Fruit fly (Drosophila melanogaster) whole organism, embryonic: ENCODE results near the gene Mgat4b.
A peak's percentile ranks its signal among the peaks of the same experiment; 100 is the strongest.

Experiments
- Bdp1 ChIP-seq: fragments of 200-800 bp; sonication (Bioruptor generic); optimal IDR thresholded peaks from 3 replicates; lab custom pipeline; 2016; ENCODE audit warnings: missing biosample characterization, missing genetic modification characterization
- BtbVII ChIP-seq: fragments of 200-800 bp; sonication (Bioruptor generic); optimal IDR thresholded peaks from 3 replicates; lab custom pipeline; 2017; ENCODE audit warnings: missing biosample characterization, mild to moderate bottlenecking, missing genetic modification characterization
- CG11085 ChIP-seq: fragments of 200-800 bp; sonication (Bioruptor generic); IDR thresholded peaks from 2 replicates; pipeline ENCODE4 v1.3.6; 2022; ENCODE audit warnings: missing biosample characterization, missing genetic modification characterization
- CG12104 ChIP-seq: fragments of 200-800 bp; sonication (Bioruptor generic); optimal IDR thresholded peaks from 3 replicates; lab custom pipeline; 2016; ENCODE audit warnings: missing biosample characterization, missing genetic modification characterization
- CG1233 ChIP-seq: fragments of 200-800 bp; sonication (Bioruptor generic); optimal IDR thresholded peaks from 4 replicates; lab custom pipeline; 2018; ENCODE audit warnings: missing biosample characterization, mild to moderate bottlenecking, missing genetic modification characterization
- CG13296 ChIP-seq: fragments of 200-800 bp; sonication (Bioruptor generic); optimal IDR thresholded peaks from 3 replicates; lab custom pipeline; 2018; ENCODE audit warnings: missing biosample characterization, mild to moderate bottlenecking, missing genetic modification characterization
- CG1647 ChIP-seq: fragments of 200-800 bp; sonication (Bioruptor generic); optimal IDR thresholded peaks from 3 replicates; lab custom pipeline; 2016; ENCODE audit warnings: missing biosample characterization, missing genetic modification characterization
- CG2199 ChIP-seq: fragments of 200-800 bp; sonication (Bioruptor generic); IDR thresholded peaks from 3 replicates; pipeline ENCODE4 v1.3.6; 2022; ENCODE audit warnings: missing biosample characterization, missing genetic modification characterization
- CG2202 ChIP-seq: fragments of 200-800 bp; sonication (Bioruptor generic); optimal IDR thresholded peaks from 2 replicates; lab custom pipeline; 2018; ENCODE audit warnings: missing biosample characterization, mild to moderate bottlenecking, missing genetic modification characterization
- CG2875 ChIP-seq: fragments of 200-800 bp; sonication (Bioruptor generic); optimal IDR thresholded peaks from 2 replicates; lab custom pipeline; 2017; ENCODE audit warnings: missing biosample characterization, mild to moderate bottlenecking, missing genetic modification characterization, missing genetic modification reagents
- CG3163 ChIP-seq: fragments of 200-800 bp; sonication (Bioruptor generic); optimal IDR thresholded peaks from 3 replicates; lab custom pipeline; 2016; ENCODE audit warnings: missing biosample characterization, missing genetic modification characterization
- CG3726 ChIP-seq: fragments of 200-800 bp; sonication (Bioruptor generic); IDR thresholded peaks from 3 replicates; pipeline ENCODE4, ENCODE4 v1.3.6; 2022; ENCODE audit warnings: missing biosample characterization, missing genetic modification characterization
- CG3838 ChIP-seq: fragments of 200-800 bp; sonication (Bioruptor generic); optimal IDR thresholded peaks from 3 replicates; lab custom pipeline; 2016; ENCODE audit warnings: missing biosample characterization, missing genetic modification characterization
- CG4617 ChIP-seq: fragments of 200-800 bp; sonication (Bioruptor generic); optimal IDR thresholded peaks from 3 replicates; lab custom pipeline; 2016; ENCODE audit warnings: missing biosample characterization, missing genetic modification characterization, borderline replicate concordance
- CG5180 ChIP-seq: fragments of 200-800 bp; sonication (Bioruptor generic); optimal IDR thresholded peaks from 3 replicates; lab custom pipeline; 2017; ENCODE audit warnings: missing biosample characterization, missing genetic modification characterization, mild to moderate bottlenecking, moderate library complexity, missing genetic modification reagents
- CG5953 ChIP-seq: fragments of 200-800 bp; sonication (Bioruptor generic); IDR thresholded peaks from 2 replicates; pipeline ENCODE4 v1.3.6; 2022; ENCODE audit warnings: missing biosample characterization, missing genetic modification characterization
- CG7271 ChIP-seq: fragments of 200-800 bp; sonication (Bioruptor generic); optimal IDR thresholded peaks from 2 replicates; lab custom pipeline; 2018; ENCODE audit warnings: missing biosample characterization, mild to moderate bottlenecking, missing genetic modification characterization, moderate library complexity
- Dfd ChIP-seq, 2 experiments: fragments of >200 bp; optimal IDR thresholded peaks; 2 replicates each; lab custom pipeline; 2017; ENCODE audit warnings: missing biosample characterization in 2 of 2, missing genetic modification characterization in 2 of 2
- Dp ChIP-seq: fragments of 200-800 bp; sonication (Bioruptor generic); optimal IDR thresholded peaks from 2 replicates; lab custom pipeline; 2018; ENCODE audit warnings: missing biosample characterization, mild to moderate bottlenecking, missing genetic modification characterization, moderate library complexity
- Fer3 ChIP-seq: fragments of 200-800 bp; sonication (Bioruptor generic); optimal IDR thresholded peaks from 2 replicates; lab custom pipeline; 2018; ENCODE audit warnings: missing biosample characterization, mild to moderate bottlenecking, missing genetic modification characterization, moderate library complexity
- Hand ChIP-seq: fragments of 200-800 bp; sonication (Bioruptor generic); optimal IDR thresholded peaks from 2 replicates; lab custom pipeline; 2017; ENCODE audit warnings: mild to moderate bottlenecking, missing biosample characterization, missing genetic modification reagents, missing genetic modification characterization
- Hr3 ChIP-seq: fragments of 200-800 bp; sonication (Bioruptor generic); optimal IDR thresholded peaks from 3 replicates; lab custom pipeline; 2016; ENCODE audit warnings: missing biosample characterization, missing genetic modification characterization
- MBD-R2 ChIP-seq: fragments of 200-800 bp; sonication (Bioruptor generic); IDR thresholded peaks from 2 replicates; pipeline ENCODE4 v1.3.6; 2022; ENCODE audit warnings: missing biosample characterization, missing genetic modification characterization
- Sry-δ ChIP-seq: fragments of 200-800 bp; sonication (Bioruptor generic); optimal IDR thresholded peaks from 2 replicates; lab custom pipeline; 2016; ENCODE audit warnings: missing biosample characterization, missing genetic modification characterization
- Ssrp ChIP-seq: fragments of 200-800 bp; sonication (Bioruptor generic); optimal IDR thresholded peaks from 2 replicates; lab custom pipeline; 2018; ENCODE audit warnings: missing biosample characterization, mild to moderate bottlenecking, missing genetic modification characterization, moderate library complexity
- Vsx1 ChIP-seq: fragments of 200-800 bp; sonication (Bioruptor generic); optimal IDR thresholded peaks from 2 replicates; lab custom pipeline; 2017; ENCODE audit warnings: missing biosample characterization, mild to moderate bottlenecking, missing genetic modification characterization, missing genetic modification reagents
- crc ChIP-seq: fragments of 200-800 bp; sonication (Bioruptor generic); optimal IDR thresholded peaks from 2 replicates; lab custom pipeline; 2016; ENCODE audit warnings: missing biosample characterization, missing genetic modification characterization
- croc ChIP-seq: fragments of 200-800 bp; sonication (Bioruptor generic); conservative IDR thresholded peaks from 3 replicates; pipeline ENCODE4 v1.3.6; 2022; ENCODE audit warnings: missing biosample characterization, missing genetic modification characterization
- danr ChIP-seq: fragments of 200-800 bp; sonication (Bioruptor generic); IDR thresholded peaks from 2 replicates; pipeline ENCODE4 v1.3.6; 2022; ENCODE audit warnings: missing biosample characterization, missing genetic modification characterization
- exex ChIP-seq: fragments of 200-800 bp; sonication (Bioruptor generic); optimal IDR thresholded peaks from 4 replicates; lab custom pipeline; 2018; ENCODE audit warnings: missing biosample characterization, mild to moderate bottlenecking, missing genetic modification characterization, moderate library complexity
- eyg ChIP-seq: fragments of 200-800 bp; sonication (Bioruptor generic); optimal IDR thresholded peaks from 3 replicates; lab custom pipeline; 2016; ENCODE audit warnings: missing biosample characterization, missing genetic modification characterization
- fd102C ChIP-seq: fragments of 200-800 bp; sonication (Bioruptor generic); optimal IDR thresholded peaks from 2 replicates; lab custom pipeline; 2018; ENCODE audit warnings: missing biosample characterization, mild to moderate bottlenecking, missing genetic modification characterization, moderate library complexity
- grn ChIP-seq: fragments of 200-800 bp; sonication (Bioruptor generic); optimal IDR thresholded peaks from 3 replicates; lab custom pipeline; 2017; ENCODE audit warnings: missing biosample characterization, missing genetic modification characterization
- hb ChIP-seq: fragments of 200-800 bp; sonication (Bioruptor generic); IDR thresholded peaks from 3 replicates; pipeline ENCODE4 v1.3.6; 2022; ENCODE audit warnings: missing biosample characterization, missing genetic modification characterization; ENCODE audit not compliant: partially characterized antibody
- hth ChIP-seq: fragments of >200 bp; optimal IDR thresholded peaks from 2 replicates; lab custom pipeline; 2017; ENCODE audit warnings: inconsistent platforms
- lab ChIP-seq: fragments of 200-800 bp; sonication (Bioruptor generic); optimal IDR thresholded peaks from 3 replicates; lab custom pipeline; 2017; ENCODE audit warnings: missing biosample characterization, missing genetic modification characterization, mild to moderate bottlenecking, moderate library complexity, missing genetic modification reagents
- lola ChIP-seq, 3 experiments: fragments of >200 bp in 2 of 3; fragments of 200-800 bp in 1 of 3; sonication (Bioruptor generic) in 1 of 3; optimal IDR thresholded peaks; 2 replicates each; lab custom pipeline; 2017 to 2019; ENCODE audit warnings: missing biosample characterization in 3 of 3, missing genetic modification characterization in 3 of 3, mild to moderate bottlenecking in 1 of 3, moderate library complexity in 1 of 3
- lov ChIP-seq, 2 experiments: fragments of 200-800 bp in 1 of 2; fragments of >200 bp in 1 of 2; sonication (Bioruptor generic) in 1 of 2; IDR thresholded peaks in 1 of 2; optimal IDR thresholded peaks in 1 of 2; 2 replicates in 1 of 2; 3 replicates in 1 of 2; pipeline versions ENCODE4 v1.3.6 to Lab custom; 2017 to 2022; ENCODE audit warnings: missing biosample characterization in 1 of 2, missing genetic modification characterization in 1 of 2
- pan ChIP-seq, 4 experiments: fragments of >200 bp in 3 of 4; fragments of 200-800 bp in 1 of 4; sonication (Bioruptor generic) in 1 of 4; optimal IDR thresholded peaks in 3 of 4; IDR thresholded peaks in 1 of 4; 2 replicates each; pipeline versions ENCODE4 v1.3.6 to Lab custom; 2017 to 2022; ENCODE audit warnings: missing biosample characterization in 2 of 4, missing genetic modification characterization in 2 of 4, mixed read lengths in 1 of 4
- pum ChIP-seq: fragments of 200-800 bp; sonication (Bioruptor generic); optimal IDR thresholded peaks from 2 replicates; lab custom pipeline; 2016; ENCODE audit warnings: missing biosample characterization, missing genetic modification characterization
- repo ChIP-seq: fragments of 200-800 bp; sonication (Bioruptor generic); optimal IDR thresholded peaks from 2 replicates; lab custom pipeline; 2016; ENCODE audit warnings: missing biosample characterization, missing genetic modification characterization
- ro ChIP-seq: fragments of 200-800 bp; sonication (Bioruptor generic); IDR thresholded peaks from 2 replicates; pipeline ENCODE4 v1.3.6; 2022; ENCODE audit warnings: missing biosample characterization, missing genetic modification characterization
- slou ChIP-seq: fragments of 200-800 bp; sonication (Bioruptor generic); optimal IDR thresholded peaks from 3 replicates; lab custom pipeline; 2016; ENCODE audit warnings: missing biosample characterization, missing genetic modification characterization
- tx ChIP-seq: fragments of 200-800 bp; sonication (Bioruptor generic); optimal IDR thresholded peaks from 2 replicates; lab custom pipeline; 2016; ENCODE audit warnings: missing biosample characterization, missing genetic modification characterization
- unc-4 ChIP-seq: fragments of 200-800 bp; sonication (Bioruptor generic); IDR thresholded peaks from 2 replicates; pipeline ENCODE4 v1.3.6; 2022; ENCODE audit warnings: missing biosample characterization, missing genetic modification characterization; ENCODE audit not compliant: partially characterized antibody
- zen2 ChIP-seq: fragments of 200-800 bp; sonication (Bioruptor generic); IDR thresholded peaks from 3 replicates; pipeline ENCODE4 v1.3.6; 2022; ENCODE audit warnings: missing biosample characterization, missing genetic modification characterization; ENCODE audit not compliant: partially characterized antibody
- zf30C ChIP-seq: fragments of 200-800 bp; sonication (Bioruptor generic); optimal IDR thresholded peaks from 3 replicates; lab custom pipeline; 2018; ENCODE audit warnings: missing biosample characterization, mild to moderate bottlenecking, missing genetic modification characterization

Gene Mgat4b

dm6 chr3L:14755951-14756723 is 12.9 kb downstream of the Mgat4b start (continued):
- TF ChIP-seq zen2 (GFP tag; lab: Robert Waterston, UW) (peak; percentile 59; the same call in 1 of the 3 replicates), Dp (GFP tag; lab: Kevin White, UChicago) (no peak), unc-4 (GFP tag; lab: Robert Waterston, UW) (0 out of 2 replicates have a peak, but pooled peaks have one; percentile 29), eyg (GFP tag; lab: Kevin White, UChicago) (peak; percentile 22), CG11085 (GFP tag; lab: Robert Waterston, UW) (peak; percentile 67), CG2875 (peak; percentile 70), Hand (GFP tag; lab: Kevin White, UChicago) (peak; percentile 84), CG13296 (peak; percentile 86), CG1647 (GFP tag; lab: Kevin White, UChicago) (peak; percentile 72), pan (optimal IDR thresholded peaks at IDR 0.05; lab: Kevin White, UChicago) (no peak), pan (GFP tag; optimal IDR thresholded peaks at IDR 0.05 in 1 of 2, IDR thresholded peaks at IDR 0.05 in 1 of 2) (peak in 1 of 2 experiments; percentile 89), Fer3 (tag; lab: Kevin White, UChicago) (peak; percentile 86), tx (GFP tag; lab: Kevin White, UChicago) (peak; percentile 69), zf30C (GFP tag; lab: Kevin White, UChicago) (no peak), CG3726 (GFP tag; lab: Robert Waterston, UW) (0 out of 3 replicates have a peak, but pooled peaks have one; percentile 70), hb (GFP tag; lab: Robert Waterston, UW) (no peak), CG2199 (no peak), lab (GFP tag; lab: Kevin White, UChicago) (peak; percentile 92), Ssrp (tag; lab: Kevin White, UChicago) (peak; percentile 89), crc (GFP tag; lab: Kevin White, UChicago) (peak; percentile 44), Bdp1 (GFP tag; lab: Kevin White, UChicago) (peak; percentile 63), ro (GFP tag; lab: Robert Waterston, UW) (peak; percentile 36; the same call in 1 of the 2 replicates), lola (GFP tag; optimal IDR thresholded peaks at IDR 0.05; lab: Kevin White, UChicago) (peak in 1 of 3 experiments; percentile 72), slou (GFP tag; lab: Kevin White, UChicago) (peak; percentile 49), Sry-δ (peak; percentile 25), CG5953 (peak; percentile 64; the same call in 1 of the 2 replicates), fd102C (GFP tag; lab: Kevin White, UChicago) (no peak), MBD-R2 (GFP tag; lab: Robert Waterston, UW) (peak; percentile 40), hth (lab: Kevin White, UChicago) (no peak), Hr3 (GFP tag; lab: Kevin White, UChicago) (peak; percentile 86), danr (GFP tag; lab: Robert Waterston, UW) (peak; percentile 61), CG1233 (GFP tag; lab: Kevin White, UChicago) (peak; percentile 84), exex (tag; lab: Kevin White, UChicago) (peak; percentile 56), pum (GFP tag; lab: Kevin White, UChicago) (peak; percentile 67), CG3163 (GFP tag; lab: Kevin White, UChicago) (no peak), CG3838 (GFP tag; lab: Kevin White, UChicago) (peak; percentile 25), CG2202 (peak; percentile 38), BtbVII (GFP tag; lab: Kevin White, UChicago) (peak; percentile 80), CG7271 (no peak), grn (GFP tag; lab: Kevin White, UChicago) (peak; percentile 87), Dfd (GFP tag; optimal IDR thresholded peaks at IDR 0.05; lab: Kevin White, UChicago) (peak in 1 of 2 experiments; percentile 93), Vsx1 (GFP tag; lab: Kevin White, UChicago) (peak; percentile 48), CG4617 (GFP tag; lab: Kevin White, UChicago) (peak; percentile 26), croc (peak; percentile 73; the same call in 2 of the 3 replicates), repo (peak; percentile 20), lov (optimal IDR thresholded peaks at IDR 0.05; lab: Kevin White, UChicago) (no peak), lov (GFP tag; IDR thresholded peaks at IDR 0.05; lab: Robert Waterston, UW) (no peak), CG5180 (GFP tag; lab: Kevin White, UChicago) (peak; percentile 80), CG12104 (GFP tag; lab: Kevin White, UChicago) (peak; percentile 77)
